Fruit fly (Drosophila melanogaster) whole organism, embryonic: Measurements from ENCODE around the gene CG32487.

Experiments used
- BtbVII ChIP-seq: fragments of 200-800 bp; sonication (Bioruptor generic); optimal IDR thresholded peaks from 3 replicates; lab custom pipeline; 2017; ENCODE audit warnings: missing biosample characterization, mild to moderate bottlenecking, missing genetic modification characterization
- C15 ChIP-seq: fragments of 200-800 bp; sonication (Bioruptor generic); IDR thresholded peaks from 3 replicates; pipeline ENCODE4 v1.3.6; 2022; ENCODE audit warnings: missing biosample characterization, missing genetic modification characterization
- CG10274 ChIP-seq: fragments of 200-800 bp; sonication (Bioruptor generic); optimal IDR thresholded peaks from 3 replicates; lab custom pipeline; 2017; ENCODE audit warnings: missing biosample characterization, mild to moderate bottlenecking, missing genetic modification characterization
- CG10979 ChIP-seq: fragments of 200-800 bp; sonication (Bioruptor generic); optimal IDR thresholded peaks from 2 replicates; lab custom pipeline; 2018; ENCODE audit warnings: missing biosample characterization, mild to moderate bottlenecking, missing genetic modification characterization, moderate library complexity
- CG11456 ChIP-seq: fragments of 200-800 bp; sonication (Bioruptor generic); IDR thresholded peaks from 3 replicates; pipeline ENCODE4 v1.3.6; 2022; ENCODE audit warnings: missing biosample characterization, missing genetic modification characterization
- CG11504 ChIP-seq: fragments of 200-800 bp; sonication (Bioruptor generic); optimal IDR thresholded peaks from 3 replicates; lab custom pipeline; 2019; ENCODE audit warnings: missing biosample characterization, mild to moderate bottlenecking, missing genetic modification characterization, moderate library complexity
- CG12155 ChIP-seq: fragments of 200-800 bp; sonication (Bioruptor generic); optimal IDR thresholded peaks from 3 replicates; lab custom pipeline; 2016; ENCODE audit warnings: missing biosample characterization, missing genetic modification characterization
- CG14710 ChIP-seq: fragments of 200-800 bp; sonication (Bioruptor generic); optimal IDR thresholded peaks from 3 replicates; lab custom pipeline; 2019; ENCODE audit warnings: missing biosample characterization, mild to moderate bottlenecking, missing genetic modification characterization, moderate library complexity
- CG15073 ChIP-seq: fragments of 200-800 bp; sonication (Bioruptor generic); optimal IDR thresholded peaks from 2 replicates; lab custom pipeline; 2016; ENCODE audit warnings: missing biosample characterization, missing genetic modification characterization
- CG2116 ChIP-seq: fragments of 200-800 bp; sonication (Bioruptor generic); optimal IDR thresholded peaks from 3 replicates; lab custom pipeline; 2018; ENCODE audit warnings: missing biosample characterization, mild to moderate bottlenecking, missing genetic modification characterization
- CG2875 ChIP-seq: fragments of 200-800 bp; sonication (Bioruptor generic); optimal IDR thresholded peaks from 2 replicates; lab custom pipeline; 2017; ENCODE audit warnings: missing biosample characterization, mild to moderate bottlenecking, missing genetic modification characterization, missing genetic modification reagents
- CG31365 ChIP-seq: fragments of 200-800 bp; sonication (Bioruptor generic); optimal IDR thresholded peaks from 2 replicates; lab custom pipeline; 2018; ENCODE audit warnings: missing biosample characterization, mild to moderate bottlenecking, missing genetic modification characterization
- CG32532 ChIP-seq: fragments of 200-800 bp; sonication (Bioruptor generic); IDR thresholded peaks from 2 replicates; pipeline ENCODE4 v1.3.6; 2022; ENCODE audit warnings: missing biosample characterization, missing genetic modification characterization
- CG42726 ChIP-seq: fragments of 200-800 bp; sonication (Bioruptor generic); IDR thresholded peaks from 2 replicates; pipeline ENCODE4 v1.3.6; 2022; ENCODE audit warnings: missing biosample characterization, missing genetic modification characterization; ENCODE audit not compliant: partially characterized antibody
- CG4328 ChIP-seq: fragments of 200-800 bp; sonication (Bioruptor generic); optimal IDR thresholded peaks from 3 replicates; lab custom pipeline; 2017; ENCODE audit warnings: missing biosample characterization, missing genetic modification reagents, missing genetic modification characterization
- CG5180 ChIP-seq: fragments of 200-800 bp; sonication (Bioruptor generic); optimal IDR thresholded peaks from 3 replicates; lab custom pipeline; 2017; ENCODE audit warnings: missing biosample characterization, missing genetic modification characterization, mild to moderate bottlenecking, moderate library complexity, missing genetic modification reagents
- CG7987 ChIP-seq: fragments of 200-800 bp; sonication (Bioruptor generic); optimal IDR thresholded peaks from 2 replicates; lab custom pipeline; 2018; ENCODE audit warnings: missing biosample characterization, mild to moderate bottlenecking, missing genetic modification characterization, moderate library complexity
- CG8944 ChIP-seq: fragments of 200-800 bp; sonication (Bioruptor generic); optimal IDR thresholded peaks from 3 replicates; lab custom pipeline; 2016; ENCODE audit warnings: missing biosample characterization, missing genetic modification characterization
- CG9437 ChIP-seq: fragments of 200-800 bp; sonication (Bioruptor generic); optimal IDR thresholded peaks from 2 replicates; lab custom pipeline; 2018; ENCODE audit warnings: missing biosample characterization, mild to moderate bottlenecking, missing genetic modification characterization
- CG9727 ChIP-seq: fragments of 200-800 bp; sonication (Bioruptor generic); optimal IDR thresholded peaks from 3 replicates; lab custom pipeline; 2017; ENCODE audit warnings: missing biosample characterization, mild to moderate bottlenecking, missing genetic modification characterization
- D ChIP-seq, 2 experiments: fragments of 200-800 bp in 1 of 2; fragments of >200 bp in 1 of 2; sonication (Bioruptor generic) in 1 of 2; optimal IDR thresholded peaks; 2 replicates in 1 of 2; 3 replicates in 1 of 2; lab custom pipeline; 2017; ENCODE audit warnings: mild to moderate bottlenecking in 1 of 2, missing biosample characterization in 1 of 2, missing genetic modification characterization in 1 of 2, missing genetic modification reagents in 1 of 2
- Doc3 ChIP-seq: fragments of 200-800 bp; sonication (Bioruptor generic); IDR thresholded peaks from 3 replicates; pipeline ENCODE4 v1.3.6; 2022; ENCODE audit warnings: missing biosample characterization, missing genetic modification characterization; ENCODE audit not compliant: partially characterized antibody
- Fer2 ChIP-seq: fragments of 200-800 bp; sonication (Bioruptor generic); optimal IDR thresholded peaks from 2 replicates; lab custom pipeline; 2018; ENCODE audit warnings: missing biosample characterization, mild to moderate bottlenecking, missing genetic modification characterization, moderate library complexity
- Lhr ChIP-seq: fragments of 200-800 bp; sonication (Bioruptor generic); optimal IDR thresholded peaks from 3 replicates; lab custom pipeline; 2017; ENCODE audit warnings: mild to moderate bottlenecking, missing biosample characterization, missing genetic modification reagents, missing genetic modification characterization
- Max ChIP-seq: fragments of 200-800 bp; sonication (Bioruptor generic); optimal IDR thresholded peaks from 2 replicates; lab custom pipeline; 2016; ENCODE audit warnings: missing biosample characterization, mild to moderate bottlenecking, missing genetic modification characterization
- Meics ChIP-seq: fragments of 200-800 bp; sonication (Bioruptor generic); optimal IDR thresholded peaks from 2 replicates; lab custom pipeline; 2017; ENCODE audit warnings: missing biosample characterization, mild to moderate bottlenecking, missing genetic modification characterization
- NC2β ChIP-seq: fragments of 200-800 bp; sonication (Bioruptor generic); optimal IDR thresholded peaks from 2 replicates; lab custom pipeline; 2016; ENCODE audit warnings: missing biosample characterization, missing genetic modification characterization
- NK7.1 ChIP-seq: fragments of 200-800 bp; sonication (Bioruptor generic); optimal IDR thresholded peaks from 3 replicates; lab custom pipeline; 2016; ENCODE audit warnings: missing biosample characterization, missing genetic modification characterization
- Oli ChIP-seq: fragments of 200-800 bp; sonication (Bioruptor generic); optimal IDR thresholded peaks from 2 replicates; lab custom pipeline; 2018; ENCODE audit warnings: missing biosample characterization, mild to moderate bottlenecking, missing genetic modification characterization, moderate library complexity
- Optix ChIP-seq: fragments of 200-800 bp; sonication (Bioruptor generic); IDR thresholded peaks from 3 replicates; pipeline ENCODE4 v1.3.6; 2022; ENCODE audit warnings: missing biosample characterization, missing genetic modification characterization
- Trl ChIP-seq, 3 experiments: fragments of >200 bp in 2 of 3; fragments of 200-800 bp in 1 of 3; sonication (Bioruptor generic) in 1 of 3; optimal IDR thresholded peaks; 2 replicates in 1 of 3; 3 replicates in 2 of 3; lab custom pipeline; 2016 to 2017; ENCODE audit warnings: missing biosample characterization in 1 of 3, missing genetic modification characterization in 1 of 3
- Xbp1 ChIP-seq: fragments of 200-800 bp; sonication (Bioruptor generic); optimal IDR thresholded peaks from 3 replicates; lab custom pipeline; 2016; ENCODE audit warnings: missing biosample characterization, mild to moderate bottlenecking, missing genetic modification characterization
- Xrp1 ChIP-seq: fragments of 200-800 bp; sonication (Bioruptor generic); IDR thresholded peaks from 2 replicates; pipeline ENCODE4 v1.3.6; 2022; ENCODE audit warnings: missing biosample characterization, missing genetic modification characterization
- bcd ChIP-seq: fragments of 200-800 bp; sonication (Bioruptor generic); optimal IDR thresholded peaks from 2 replicates; lab custom pipeline; 2017; ENCODE audit warnings: missing biosample characterization, mild to moderate bottlenecking, missing genetic modification characterization
- br ChIP-seq: fragments of >200 bp; optimal IDR thresholded peaks from 2 replicates; lab custom pipeline; 2017
- dati ChIP-seq: fragments of 200-800 bp; sonication (Bioruptor generic); IDR thresholded peaks from 2 replicates; pipeline ENCODE4 v1.3.6; 2022; ENCODE audit warnings: missing biosample characterization, missing genetic modification characterization
- ftz-f1 ChIP-seq: fragments of 200-800 bp; sonication (Bioruptor generic); optimal IDR thresholded peaks from 2 replicates; lab custom pipeline; 2016; ENCODE audit warnings: missing biosample characterization, missing genetic modification characterization
- gsb ChIP-seq: fragments of 200-800 bp; sonication (Bioruptor generic); IDR thresholded peaks from 2 replicates; pipeline ENCODE4 v1.3.6; 2022; ENCODE audit warnings: missing biosample characterization, missing genetic modification characterization
- ken ChIP-seq: fragments of 200-800 bp; sonication (Bioruptor generic); IDR thresholded peaks from 3 replicates; pipeline ENCODE4 v1.3.6; 2022; ENCODE audit warnings: missing biosample characterization, missing genetic modification characterization
- luna ChIP-seq: fragments of 200-800 bp; sonication (Bioruptor generic); optimal IDR thresholded peaks from 2 replicates; lab custom pipeline; 2016; ENCODE audit warnings: missing biosample characterization, missing genetic modification characterization
- mam ChIP-seq: fragments of 200-800 bp; sonication (Bioruptor generic); optimal IDR thresholded peaks from 3 replicates; lab custom pipeline; 2016; ENCODE audit warnings: missing biosample characterization, missing genetic modification characterization
- nerfin-1 ChIP-seq: fragments of 200-800 bp; sonication (Bioruptor generic); optimal IDR thresholded peaks from 3 replicates; lab custom pipeline; 2019; ENCODE audit warnings: missing biosample characterization, mild to moderate bottlenecking, missing genetic modification characterization, moderate library complexity
- nmo ChIP-seq: fragments of 200-800 bp; sonication (Bioruptor generic); optimal IDR thresholded peaks from 2 replicates; lab custom pipeline; 2018; ENCODE audit warnings: missing biosample characterization, mild to moderate bottlenecking, missing genetic modification characterization, moderate library complexity
- sens ChIP-seq: fragments of 200-800 bp; sonication (Bioruptor generic); peaks from one replicate; lab custom pipeline; 2016; ENCODE audit warnings: missing biosample characterization, missing genetic modification characterization
- tap ChIP-seq: fragments of 200-800 bp; optimal IDR thresholded peaks from 3 replicates; lab custom pipeline; 2019; ENCODE audit warnings: missing biosample characterization, mild to moderate bottlenecking, missing genetic modification characterization, moderate library complexity
- trem ChIP-seq: fragments of 200-800 bp; optimal IDR thresholded peaks from 3 replicates; lab custom pipeline; 2019; ENCODE audit warnings: missing biosample characterization, mild to moderate bottlenecking, missing genetic modification characterization, moderate library complexity

Gene CG32487

dm6 chr3L:3036951-3037586 lies 20.0 kb upstream of the CG32487 start (continued):
- TF ChIP-seq trem (tag; lab: Kevin White, UChicago) (no peak), Xbp1 (no peak), ftz-f1 (GFP tag; lab: Kevin White, UChicago) (peak; percentile 76), CG8944 (GFP tag; lab: Kevin White, UChicago) (no peak), Doc3 (no peak), bcd (GFP tag; lab: Kevin White, UChicago) (no peak), NC2β (no peak), CG4328 (no peak), CG2116 (no peak)
- TF ChIP-seq, all 482 proteins: peak for 30

- TF ChIP-seq CG31365 (tag; lab: Kevin White, UChicago) = peak; percentile 56
- TF ChIP-seq luna (GFP tag; lab: Kevin White, UChicago) = no peak
- TF ChIP-seq br = no peak
- peak; percentile 89 for TF ChIP-seq CG11504 (tag; lab: Kevin White, UChicago)
- TF ChIP-seq Max (GFP tag; lab: Kevin White, UChicago) = peak; percentile 82
- peak; percentile 72 for TF ChIP-seq CG12155 (GFP tag; lab: Kevin White, UChicago)
- TF ChIP-seq Lhr (GFP tag; lab: Kevin White, UChicago) = peak; percentile 64
- peak; percentile 49 for TF ChIP-seq tap (tag; lab: Kevin White, UChicago)
- no peak for TF ChIP-seq CG42726 (GFP tag; lab: Robert Waterston, UW)
- TF ChIP-seq C15 (GFP tag; lab: Robert Waterston, UW) = peak; percentile 71; the same call in 1 of the 3 replicates
- no peak for TF ChIP-seq gsb (GFP tag; lab: Robert Waterston, UW)
- TF ChIP-seq sens = peak; percentile 97
- peak in 1 of 2 experiments; percentile 41 for TF ChIP-seq Trl (optimal IDR thresholded peaks at IDR 0.05; lab: Kevin White, UChicago)
- TF ChIP-seq Trl (GFP tag; optimal IDR thresholded peaks at IDR 0.05; lab: Kevin White, UChicago) = peak; percentile 68
- peak; percentile 84 for TF ChIP-seq Xrp1
- peak; percentile 59 for TF ChIP-seq mam (GFP tag; lab: Kevin White, UChicago)
- no peak for TF ChIP-seq D (optimal IDR thresholded peaks at IDR 0.05; lab: Kevin White, UChicago)
- TF ChIP-seq D (GFP tag; optimal IDR thresholded peaks at IDR 0.05; lab: Kevin White, UChicago) = peak; percentile 81
- TF ChIP-seq CG14710 (tag; lab: Kevin White, UChicago) = peak; percentile 91
- peak; percentile 62 for TF ChIP-seq CG10274 (GFP tag; lab: Kevin White, UChicago)
- peak; percentile 94 for TF ChIP-seq nmo (GFP tag; lab: Kevin White, UChicago)
- peak; percentile 59 for TF ChIP-seq NK7.1 (GFP tag; lab: Kevin White, UChicago)
- TF ChIP-seq BtbVII (GFP tag; lab: Kevin White, UChicago) = peak; percentile 89
- peak; percentile 72 for TF ChIP-seq CG2875
- TF ChIP-seq Meics (GFP tag; lab: Kevin White, UChicago) = peak; percentile 92
- TF ChIP-seq Fer2 (tag; lab: Kevin White, UChicago) = peak; percentile 68
- TF ChIP-seq CG10979 (tag; lab: Kevin White, UChicago) = peak; percentile 93
- TF ChIP-seq CG32532 (GFP tag; lab: Robert Waterston, UW) = peak; percentile 76
- no peak for TF ChIP-seq dati
- TF ChIP-seq Optix (GFP tag; lab: Robert Waterston, UW) = peak; percentile 46; the same call in 1 of the 3 replicates
- peak; percentile 86 for TF ChIP-seq Oli (tag; lab: Kevin White, UChicago)
- peak; percentile 76 for TF ChIP-seq CG9437 (GFP tag; lab: Kevin White, UChicago)
- peak; percentile 77 for TF ChIP-seq CG5180
- TF ChIP-seq CG9727 (GFP tag; lab: Kevin White, UChicago) = peak; percentile 94
- TF ChIP-seq nerfin-1 (tag; lab: Kevin White, UChicago) = peak; percentile 85
- TF ChIP-seq CG11456 (GFP tag; lab: Robert Waterston, UW) = peak; percentile 67; the same call in 1 of the 3 replicates
- TF ChIP-seq CG7987 (GFP tag; lab: Kevin White, UChicago) = peak; percentile 46
- no peak for TF ChIP-seq CG15073
- TF ChIP-seq ken (GFP tag; lab: Robert Waterston, UW) = peak; percentile 41; the same call in 2 of the 3 replicates
Observed at dm6 chr3L:3035769-3036583, 18.9 kb upstream of the CG32487 start.
